Fruit fly (Drosophila melanogaster) whole organism, embryonic: Measurements from ENCODE around the gene LSm3.
A peak's percentile ranks its signal among the peaks of the same experiment; 100 is the strongest.

Source experiments
- Adf1 ChIP-seq: fragments of 200-800 bp; sonication (Bioruptor generic); IDR thresholded peaks from 2 replicates; pipeline ENCODE4 v1.3.6; 2022; ENCODE audit warnings: missing biosample characterization, missing genetic modification characterization
- Bgb ChIP-seq: fragments of 200-800 bp; sonication (Bioruptor generic); IDR thresholded peaks from 2 replicates; pipeline ENCODE4 v1.3.6; 2022; ENCODE audit warnings: missing biosample characterization, missing genetic modification characterization; ENCODE audit not compliant: partially characterized antibody
- Bteb2 ChIP-seq: fragments of 200-800 bp; sonication (Bioruptor generic); optimal IDR thresholded peaks from 2 replicates; lab custom pipeline; 2016; ENCODE audit warnings: missing biosample characterization, missing genetic modification characterization
- CG10267 ChIP-seq: fragments of 200-800 bp; sonication (Bioruptor generic); optimal IDR thresholded peaks from 2 replicates; lab custom pipeline; 2018; ENCODE audit warnings: missing biosample characterization, mild to moderate bottlenecking, missing genetic modification characterization, moderate library complexity
- CG10565 ChIP-seq: fragments of 200-800 bp; sonication (Bioruptor generic); optimal IDR thresholded peaks from 3 replicates; lab custom pipeline; 2016; ENCODE audit warnings: missing biosample characterization, mild to moderate bottlenecking, missing genetic modification characterization
- CG11695 ChIP-seq: fragments of 200-800 bp; sonication (Bioruptor generic); IDR thresholded peaks from 3 replicates; pipeline ENCODE4 v1.3.6; 2022; ENCODE audit warnings: missing biosample characterization, missing genetic modification characterization
- CG12104 ChIP-seq: fragments of 200-800 bp; sonication (Bioruptor generic); optimal IDR thresholded peaks from 3 replicates; lab custom pipeline; 2016; ENCODE audit warnings: missing biosample characterization, missing genetic modification characterization
- CG12391 ChIP-seq: fragments of 200-800 bp; sonication (Bioruptor generic); optimal IDR thresholded peaks from 3 replicates; lab custom pipeline; 2018; ENCODE audit warnings: missing biosample characterization, mild to moderate bottlenecking, missing genetic modification characterization, moderate library complexity
- CG14441 ChIP-seq: fragments of 200-800 bp; sonication (Bioruptor generic); IDR thresholded peaks from 2 replicates; pipeline ENCODE4 v1.3.6; 2022; ENCODE audit warnings: missing biosample characterization, missing genetic modification characterization
- CG1603 ChIP-seq: fragments of 200-800 bp; sonication (Bioruptor generic); optimal IDR thresholded peaks from 2 replicates; lab custom pipeline; 2019; ENCODE audit warnings: missing biosample characterization, mild to moderate bottlenecking, missing genetic modification characterization, moderate library complexity
- CG17829 ChIP-seq: fragments of 200-800 bp; optimal IDR thresholded peaks from 2 replicates; lab custom pipeline; 2019; ENCODE audit warnings: missing biosample characterization, mild to moderate bottlenecking, missing genetic modification characterization, moderate library complexity
- CG18262 ChIP-seq: fragments of 200-800 bp; optimal IDR thresholded peaks from 3 replicates; lab custom pipeline; 2019; ENCODE audit warnings: missing biosample characterization, mild to moderate bottlenecking, missing genetic modification characterization, moderate library complexity
- CG1832 ChIP-seq: fragments of 200-800 bp; sonication (Bioruptor generic); optimal IDR thresholded peaks from 2 replicates; lab custom pipeline; 2017; ENCODE audit warnings: missing biosample characterization, mild to moderate bottlenecking, missing genetic modification characterization, inconsistent platforms
- CG2120 ChIP-seq: fragments of 200-800 bp; sonication (Bioruptor generic); optimal IDR thresholded peaks from 3 replicates; lab custom pipeline; 2016; ENCODE audit warnings: missing biosample characterization, missing genetic modification characterization
- CG34224 ChIP-seq: fragments of 200-800 bp; sonication (Bioruptor generic); IDR thresholded peaks from 3 replicates; pipeline ENCODE4 v1.3.6; 2022; ENCODE audit warnings: missing biosample characterization, missing genetic modification characterization; ENCODE audit not compliant: partially characterized antibody
- CG6254 ChIP-seq: fragments of 200-800 bp; sonication (Bioruptor generic); optimal IDR thresholded peaks from 3 replicates; lab custom pipeline; 2017; ENCODE audit warnings: mild to moderate bottlenecking, missing biosample characterization, missing genetic modification reagents, missing genetic modification characterization
- CG6654 ChIP-seq: fragments of 200-800 bp; sonication (Bioruptor generic); optimal IDR thresholded peaks from 2 replicates; lab custom pipeline; 2017; ENCODE audit warnings: missing biosample characterization, mild to moderate bottlenecking, missing genetic modification characterization
- CG6689 ChIP-seq: fragments of 200-800 bp; sonication (Bioruptor generic); IDR thresholded peaks from 2 replicates; pipeline ENCODE4 v1.3.6; 2022; ENCODE audit warnings: missing biosample characterization, missing genetic modification characterization
- CG8290 ChIP-seq, 3 experiments: fragments of 200-800 bp; sonication (Bioruptor generic); optimal IDR thresholded peaks; 2 replicates each; lab custom pipeline; 2016 to 2019; ENCODE audit warnings: missing biosample characterization in 3 of 3, missing genetic modification characterization in 3 of 3, mild to moderate bottlenecking in 2 of 3, moderate library complexity in 1 of 3
- CG9817 ChIP-seq: fragments of 200-800 bp; sonication (Bioruptor generic); optimal IDR thresholded peaks from 2 replicates; lab custom pipeline; 2018; ENCODE audit warnings: missing biosample characterization, mild to moderate bottlenecking, missing genetic modification characterization, moderate library complexity
- Dfd ChIP-seq, 2 experiments: fragments of >200 bp; optimal IDR thresholded peaks; 2 replicates each; lab custom pipeline; 2017; ENCODE audit warnings: missing biosample characterization in 2 of 2, missing genetic modification characterization in 2 of 2
- E2f1 ChIP-seq: fragments of 200-800 bp; sonication (Bioruptor generic); IDR thresholded peaks from 2 replicates; pipeline ENCODE4 v1.3.6; 2022; ENCODE audit warnings: missing biosample characterization, missing genetic modification characterization
- Fer1 ChIP-seq: fragments of 200-800 bp; sonication (Bioruptor generic); optimal IDR thresholded peaks from 2 replicates; lab custom pipeline; 2017; ENCODE audit warnings: missing biosample characterization, mild to moderate bottlenecking, missing genetic modification characterization
- Lim3 ChIP-seq: fragments of 200-800 bp; sonication (Bioruptor generic); IDR thresholded peaks from 2 replicates; pipeline ENCODE4 v1.3.6; 2022; ENCODE audit warnings: missing biosample characterization, missing genetic modification characterization
- Lpt ChIP-seq: fragments of >200 bp; optimal IDR thresholded peaks from 2 replicates; lab custom pipeline; 2018; ENCODE audit warnings: missing biosample characterization, missing genetic modification characterization
- Mrtf ChIP-seq: fragments of 200-800 bp; sonication (Bioruptor generic); IDR thresholded peaks from 3 replicates; pipeline ENCODE4 v1.3.6; 2022; ENCODE audit warnings: missing biosample characterization, missing genetic modification characterization
- Nf-YC ChIP-seq: fragments of 200-800 bp; optimal IDR thresholded peaks from 3 replicates; lab custom pipeline; 2019; ENCODE audit warnings: missing biosample characterization, mild to moderate bottlenecking, missing genetic modification characterization, moderate library complexity
- Opbp ChIP-seq: fragments of 200-800 bp; sonication (Bioruptor generic); IDR thresholded peaks from 3 replicates; pipeline ENCODE4 v1.3.6; 2022; ENCODE audit warnings: missing biosample characterization, missing genetic modification characterization; ENCODE audit not compliant: partially characterized antibody
- PHDP ChIP-seq: fragments of 200-800 bp; sonication (Bioruptor generic); optimal IDR thresholded peaks from 3 replicates; lab custom pipeline; 2018; ENCODE audit warnings: missing biosample characterization, mild to moderate bottlenecking, missing genetic modification characterization, moderate library complexity
- Tbp ChIP-seq: fragments of >200 bp; optimal IDR thresholded peaks from 2 replicates; lab custom pipeline; 2018; ENCODE audit warnings: missing biosample characterization, missing genetic modification characterization
- ase ChIP-seq: fragments of 200-800 bp; sonication (Bioruptor generic); IDR thresholded peaks from 3 replicates; pipeline ENCODE4 v1.3.6; 2022; ENCODE audit warnings: missing biosample characterization, missing genetic modification characterization
- ato ChIP-seq: fragments of 200-800 bp; sonication (Bioruptor generic); IDR thresholded peaks from 2 replicates; pipeline ENCODE4 v1.3.6; 2022; ENCODE audit warnings: missing biosample characterization, missing genetic modification characterization; ENCODE audit not compliant: partially characterized antibody
- bsh ChIP-seq, 2 experiments: fragments of 200-800 bp; sonication (Bioruptor generic); optimal IDR thresholded peaks; 2 replicates each; lab custom pipeline; 2017 to 2018; ENCODE audit warnings: mild to moderate bottlenecking in 2 of 2, missing biosample characterization in 2 of 2, missing genetic modification characterization in 2 of 2, moderate library complexity in 1 of 2
- cwo ChIP-seq: fragments of 200-800 bp; sonication (Bioruptor generic); optimal IDR thresholded peaks from 3 replicates; lab custom pipeline; 2017; ENCODE audit warnings: missing biosample characterization, missing genetic modification characterization, mild to moderate bottlenecking, moderate library complexity, missing genetic modification reagents
- exex ChIP-seq: fragments of 200-800 bp; sonication (Bioruptor generic); optimal IDR thresholded peaks from 4 replicates; lab custom pipeline; 2018; ENCODE audit warnings: missing biosample characterization, mild to moderate bottlenecking, missing genetic modification characterization, moderate library complexity
- fd3F ChIP-seq: fragments of 200-800 bp; sonication (Bioruptor generic); optimal IDR thresholded peaks from 2 replicates; lab custom pipeline; 2018; ENCODE audit warnings: missing biosample characterization, mild to moderate bottlenecking, missing genetic modification characterization, moderate library complexity
- gce ChIP-seq: fragments of 200-800 bp; sonication (Bioruptor generic); IDR thresholded peaks from 3 replicates; pipeline ENCODE4 v1.3.6; 2022; ENCODE audit warnings: missing biosample characterization, missing genetic modification characterization
- hth ChIP-seq: fragments of >200 bp; optimal IDR thresholded peaks from 2 replicates; lab custom pipeline; 2017; ENCODE audit warnings: inconsistent platforms
- kah ChIP-seq: fragments of 200-800 bp; sonication (Bioruptor generic); optimal IDR thresholded peaks from 2 replicates; lab custom pipeline; 2018; ENCODE audit warnings: missing biosample characterization, mild to moderate bottlenecking, missing genetic modification characterization
- ken ChIP-seq: fragments of 200-800 bp; sonication (Bioruptor generic); IDR thresholded peaks from 3 replicates; pipeline ENCODE4 v1.3.6; 2022; ENCODE audit warnings: missing biosample characterization, missing genetic modification characterization
- lov ChIP-seq, 2 experiments: fragments of 200-800 bp in 1 of 2; fragments of >200 bp in 1 of 2; sonication (Bioruptor generic) in 1 of 2; IDR thresholded peaks in 1 of 2; optimal IDR thresholded peaks in 1 of 2; 2 replicates in 1 of 2; 3 replicates in 1 of 2; pipeline versions ENCODE4 v1.3.6 to Lab custom; 2017 to 2022; ENCODE audit warnings: missing biosample characterization in 1 of 2, missing genetic modification characterization in 1 of 2
- pan ChIP-seq, 4 experiments: fragments of >200 bp in 3 of 4; fragments of 200-800 bp in 1 of 4; sonication (Bioruptor generic) in 1 of 4; optimal IDR thresholded peaks in 3 of 4; IDR thresholded peaks in 1 of 4; 2 replicates each; pipeline versions ENCODE4 v1.3.6 to Lab custom; 2017 to 2022; ENCODE audit warnings: missing biosample characterization in 2 of 4, missing genetic modification characterization in 2 of 4, mixed read lengths in 1 of 4
- pita ChIP-seq: fragments of 200-800 bp; sonication (Bioruptor generic); optimal IDR thresholded peaks from 2 replicates; lab custom pipeline; 2017; ENCODE audit warnings: missing biosample characterization, mild to moderate bottlenecking, missing genetic modification characterization
- pnt ChIP-seq: fragments of 200-800 bp; sonication (Bioruptor generic); optimal IDR thresholded peaks from 3 replicates; lab custom pipeline; 2016; ENCODE audit warnings: missing biosample characterization, missing genetic modification characterization
- pum ChIP-seq: fragments of 200-800 bp; sonication (Bioruptor generic); optimal IDR thresholded peaks from 2 replicates; lab custom pipeline; 2016; ENCODE audit warnings: missing biosample characterization, missing genetic modification characterization
- rib ChIP-seq: fragments of 200-800 bp; sonication (Bioruptor generic); IDR thresholded peaks from 2 replicates; pipeline ENCODE4 v1.3.6; 2022; ENCODE audit warnings: missing biosample characterization, missing genetic modification characterization
- ro ChIP-seq: fragments of 200-800 bp; sonication (Bioruptor generic); IDR thresholded peaks from 2 replicates; pipeline ENCODE4 v1.3.6; 2022; ENCODE audit warnings: missing biosample characterization, missing genetic modification characterization
- slou ChIP-seq: fragments of 200-800 bp; sonication (Bioruptor generic); optimal IDR thresholded peaks from 3 replicates; lab custom pipeline; 2016; ENCODE audit warnings: missing biosample characterization, missing genetic modification characterization
- sug ChIP-seq: fragments of 200-800 bp; optimal IDR thresholded peaks from 2 replicates; lab custom pipeline; 2019; ENCODE audit warnings: missing biosample characterization, mild to moderate bottlenecking, missing genetic modification characterization, moderate library complexity
- vfl ChIP-seq: fragments of 200-800 bp; sonication (Bioruptor generic); optimal IDR thresholded peaks from 2 replicates; lab custom pipeline; 2016; ENCODE audit warnings: missing biosample characterization, missing genetic modification characterization

Gene LSm3

dm6 chr3R:23995460-23995859 lies 602 bp upstream of the LSm3 start, which contains the start of gene CG33108 (continued):
- TF ChIP-seq sug, result peak; percentile 37
- TF ChIP-seq Dfd (GFP tag; optimal IDR thresholded peaks at IDR 0.05; lab: Kevin White, UChicago), result no peak
- no peak for TF ChIP-seq ken (GFP tag; lab: Robert Waterston, UW)
- 0 out of 3 replicates have a peak, but pooled peaks have one; percentile 39 for TF ChIP-seq Opbp (GFP tag; lab: Robert Waterston, UW)
- TF ChIP-seq CG6654 (GFP tag; lab: Kevin White, UChicago), result no peak
- TF ChIP-seq CG14441 (GFP tag; lab: Robert Waterston, UW), result no peak
- TF ChIP-seq Mrtf (GFP tag; lab: Robert Waterston, UW), result no peak
- no peak for TF ChIP-seq Fer1 (GFP tag; lab: Kevin White, UChicago)
- no peak for TF ChIP-seq vfl (GFP tag; lab: Kevin White, UChicago)
- no peak for TF ChIP-seq kah (GFP tag; lab: Kevin White, UChicago)
- TF ChIP-seq CG18262 (tag; lab: Kevin White, UChicago), result no peak
- no peak for TF ChIP-seq CG1603 (tag; lab: Kevin White, UChicago)
- TF ChIP-seq ato (GFP tag; lab: Robert Waterston, UW), result no peak
- no peak for TF ChIP-seq exex
- TF ChIP-seq ro, result no peak
- no peak for TF ChIP-seq fd3F
- TF ChIP-seq slou (GFP tag; lab: Kevin White, UChicago), result no peak
- TF ChIP-seq lov (optimal IDR thresholded peaks at IDR 0.05; lab: Kevin White, UChicago), result no peak
- TF ChIP-seq lov (GFP tag; IDR thresholded peaks at IDR 0.05; lab: Robert Waterston, UW), result no peak
- no peak for TF ChIP-seq CG9817 (tag; lab: Kevin White, UChicago)
- TF ChIP-seq pan (optimal IDR thresholded peaks at IDR 0.05; lab: Kevin White, UChicago), result no peak
- TF ChIP-seq pan (GFP tag; optimal IDR thresholded peaks at IDR 0.05 in 1 of 2, IDR thresholded peaks at IDR 0.05 in 1 of 2), result no peak
- TF ChIP-seq bsh (GFP tag; optimal IDR thresholded peaks at IDR 0.05; lab: Kevin White, UChicago), result no peak
- no peak for TF ChIP-seq CG1832 (GFP tag; lab: Kevin White, UChicago)
- TF ChIP-seq E2f1 (GFP tag; lab: Robert Waterston, UW), result no peak
- TF ChIP-seq CG8290 (GFP tag; optimal IDR thresholded peaks at IDR 0.05; lab: Kevin White, UChicago), result no peak
- TF ChIP-seq CG8290 (tag; optimal IDR thresholded peaks at IDR 0.05; lab: Kevin White, UChicago), result peak in 1 of 2 experiments; percentile 18
- TF ChIP-seq CG2120 (GFP tag; lab: Kevin White, UChicago), result peak; percentile 23
- TF ChIP-seq Bteb2 (GFP tag; lab: Kevin White, UChicago), result no peak
- TF ChIP-seq Lpt, result no peak
- peak; percentile 8 for TF ChIP-seq CG10267
- no peak for TF ChIP-seq rib (GFP tag; lab: Robert Waterston, UW)
- no peak for TF ChIP-seq pita (GFP tag; lab: Kevin White, UChicago)
- TF ChIP-seq Lim3 (GFP tag; lab: Robert Waterston, UW), result no peak
- no peak for TF ChIP-seq Tbp (GFP tag; lab: Kevin White, UChicago)
- peak; percentile 18 for TF ChIP-seq PHDP (tag; lab: Kevin White, UChicago)
- TF ChIP-seq cwo (GFP tag; lab: Kevin White, UChicago), result no peak
- TF ChIP-seq CG10565 (GFP tag; lab: Kevin White, UChicago), result no peak
- TF ChIP-seq Adf1 (GFP tag; lab: Robert Waterston, UW), result no peak
- TF ChIP-seq pum, result no peak
- no peak for TF ChIP-seq CG12104 (GFP tag; lab: Kevin White, UChicago)
- no peak for TF ChIP-seq CG6689
- TF ChIP-seq CG17829, result no peak
- TF ChIP-seq gce, result no peak
- TF ChIP-seq hth (lab: Kevin White, UChicago), result no peak
- TF ChIP-seq Nf-YC (tag; lab: Kevin White, UChicago), result peak; percentile 42
- TF ChIP-seq CG11695, result no peak
- no peak for TF ChIP-seq ase (GFP tag; lab: Robert Waterston, UW)
- TF ChIP-seq CG34224 (GFP tag; lab: Robert Waterston, UW), result no peak; the same call in 2 of the 3 replicates
- TF ChIP-seq CG6254 (GFP tag; lab: Kevin White, UChicago), result no peak
- no peak for TF ChIP-seq pnt (GFP tag; lab: Kevin White, UChicago)
- TF ChIP-seq CG12391 (tag; lab: Kevin White, UChicago), result peak; percentile 2
- peak; percentile 24; the same call in 1 of the 2 replicates for TF ChIP-seq Bgb (GFP tag; lab: Robert Waterston, UW)
